Fruit fly (Drosophila melanogaster): Measurements from ENCODE around the gene CG43127.

dm6 chr3L:10652487-10652886, 27.1 kb upstream of the CG43127 start:
- no peak for TF ChIP-seq CG8478 (optimal IDR thresholded peaks at IDR 0.05)
- TF ChIP-seq CTCF (optimal IDR thresholded peaks at IDR 0.05) = no peak
